Fruit fly (Drosophila melanogaster): ENCODE data around the gene toc.

toc gene

DNA sequence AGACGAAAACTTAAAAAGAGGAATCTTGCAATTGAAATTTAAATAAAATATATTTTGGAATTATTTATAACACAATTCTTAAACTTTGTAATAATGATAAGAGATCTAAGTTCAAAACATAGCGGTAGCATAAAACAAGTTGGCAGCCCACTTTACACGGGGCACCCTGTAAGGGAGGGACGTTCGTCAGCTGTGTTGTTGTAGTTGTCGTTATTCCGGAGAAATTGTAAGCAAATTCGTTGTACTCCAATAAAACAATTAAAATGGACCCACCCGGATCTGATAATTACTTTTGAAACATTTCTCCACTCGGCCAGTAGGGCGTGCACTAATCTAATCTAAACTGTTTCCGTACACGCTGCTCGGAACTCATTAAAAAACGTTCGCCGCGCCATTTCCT is 114.2 kb downstream of the toc start, which contains the start of gene GABPI:
Gene GABPI, plus strand, starts transcription at position 190 of the 400 bp plus-strand sequence.
- TF ChIP-seq EcR (GFP tag; optimal IDR thresholded peaks at IDR 0.05) (no peak), psq (optimal IDR thresholded peaks at IDR 0.05) (no peak), CG8478 (optimal IDR thresholded peaks at IDR 0.05) (no peak), usp (GFP tag; optimal IDR thresholded peaks at IDR 0.05) (no peak), Dll (optimal IDR thresholded peaks at IDR 0.05) (no peak), pan (optimal IDR thresholded peaks at IDR 0.05) (no peak)

DNA sequence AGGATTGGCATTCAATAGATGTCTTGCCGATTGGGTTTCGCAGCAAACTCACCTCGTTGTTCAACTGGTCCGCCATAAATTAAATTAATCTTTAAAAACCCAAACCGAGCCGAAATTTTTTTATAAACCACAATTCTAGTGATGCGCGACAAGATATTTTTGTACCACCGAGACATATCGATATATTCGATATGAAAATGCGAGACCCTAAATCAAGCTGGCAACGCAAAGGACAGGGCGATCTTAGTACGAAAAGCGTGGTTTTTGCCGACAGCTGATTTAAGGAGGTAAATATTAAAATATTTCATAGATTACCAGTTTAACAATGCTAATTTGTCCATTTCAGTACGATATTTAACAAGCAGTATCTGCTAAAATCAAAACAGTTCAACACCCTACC is 115.6 kb downstream of the toc start, which contains the start of the genes Sf3b2 and CG17219:
Gene Sf3b2, minus strand, starts transcription at position 157 of the 400 bp plus-strand sequence.
Gene CG17219, plus strand, starts transcription at position 242 of the 400 bp plus-strand sequence.
- TF ChIP-seq CG8478 (optimal IDR thresholded peaks at IDR 0.05) (no peak), psq (optimal IDR thresholded peaks at IDR 0.05) (no peak), pan (optimal IDR thresholded peaks at IDR 0.05) (no peak)

DNA sequence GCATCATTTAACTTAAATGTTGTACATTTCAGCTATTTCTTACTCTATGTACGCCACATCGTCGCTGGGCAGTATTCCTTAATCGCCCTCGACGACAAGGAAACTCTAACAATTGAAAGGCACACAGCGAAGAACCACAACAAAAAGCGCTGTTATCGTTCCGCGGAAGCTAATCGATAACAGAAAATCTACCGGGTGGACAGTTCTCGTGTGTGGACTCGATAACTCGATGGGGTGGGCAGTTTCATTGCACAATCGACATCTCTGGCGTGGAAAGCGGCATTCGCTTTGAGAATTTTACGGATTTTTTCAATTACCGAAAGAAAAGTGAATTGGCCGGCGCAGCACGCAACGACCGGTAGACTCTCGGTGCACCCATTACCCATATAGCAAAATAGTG is 121.6 kb downstream of the toc start, which contains the start of the genes alpha4GT1 and Prp40:
Gene alpha4GT1, minus strand, starts transcription at position 156 of the 400 bp plus-strand sequence.
Gene Prp40, plus strand, starts transcription at position 241 of the 400 bp plus-strand sequence.
- TF ChIP-seq EcR (GFP tag; optimal IDR thresholded peaks at IDR 0.05) (no peak), Dll (optimal IDR thresholded peaks at IDR 0.05) (no peak), psq (optimal IDR thresholded peaks at IDR 0.05) (no peak), CG8478 (optimal IDR thresholded peaks at IDR 0.05) (no peak), pan (optimal IDR thresholded peaks at IDR 0.05) (no peak), usp (GFP tag; optimal IDR thresholded peaks at IDR 0.05) (no peak)

All from whole organism.